Worm (Caenorhabditis elegans) whole organism, late embryonic: ENCODE data around the gene ZC513.14.

Experiments
- F13H6.1 ChIP-seq: sonication (generic microtip); optimal IDR thresholded peaks from 2 replicates; lab custom pipeline; 2016; ENCODE audit warnings: missing genetic modification characterization, missing compliant biosample characterization
- ceh-19 ChIP-seq: fragments of 200-800 bp; sonication (Bioruptor generic); optimal IDR thresholded peaks from 2 replicates; lab custom pipeline; 2018; ENCODE audit warnings: mild to moderate bottlenecking, missing genetic modification characterization, missing compliant biosample characterization
- ceh-31 ChIP-seq: sonication (generic microtip); optimal IDR thresholded peaks from 2 replicates; lab custom pipeline; 2016; ENCODE audit warnings: missing genetic modification characterization, missing compliant biosample characterization
- ceh-9 ChIP-seq: sonication (generic microtip); optimal IDR thresholded peaks from 2 replicates; lab custom pipeline; 2016; ENCODE audit warnings: mild to moderate bottlenecking, missing genetic modification characterization, inconsistent platforms, missing compliant biosample characterization
- dve-1 ChIP-seq: sonication (generic microtip); optimal IDR thresholded peaks from 2 replicates; lab custom pipeline; 2017; ENCODE audit warnings: antibody characterized with exemption, mild to moderate bottlenecking, missing genetic modification characterization, missing compliant biosample characterization
- lin-11 ChIP-seq: fragments of 200-800 bp; sonication (Bioruptor generic); optimal IDR thresholded peaks from 2 replicates; lab custom pipeline; 2018; ENCODE audit warnings: mild to moderate bottlenecking, missing genetic modification characterization, missing compliant biosample characterization
- nhr-11 ChIP-seq: fragments of 150-350 bp; optimal IDR thresholded peaks from 2 replicates; lab custom pipeline; 2014; ENCODE audit warnings: missing biosample characterization, missing genetic modification characterization
- tbx-2 ChIP-seq: sonication (generic microtip); optimal IDR thresholded peaks from 2 replicates; lab custom pipeline; 2016; ENCODE audit warnings: missing genetic modification characterization, missing compliant biosample characterization
- unc-55 ChIP-seq: sonication (generic microtip); optimal IDR thresholded peaks from 2 replicates; lab custom pipeline; 2017; ENCODE audit warnings: missing biosample characterization, missing genetic modification reagents, missing genetic modification characterization

DNA sequence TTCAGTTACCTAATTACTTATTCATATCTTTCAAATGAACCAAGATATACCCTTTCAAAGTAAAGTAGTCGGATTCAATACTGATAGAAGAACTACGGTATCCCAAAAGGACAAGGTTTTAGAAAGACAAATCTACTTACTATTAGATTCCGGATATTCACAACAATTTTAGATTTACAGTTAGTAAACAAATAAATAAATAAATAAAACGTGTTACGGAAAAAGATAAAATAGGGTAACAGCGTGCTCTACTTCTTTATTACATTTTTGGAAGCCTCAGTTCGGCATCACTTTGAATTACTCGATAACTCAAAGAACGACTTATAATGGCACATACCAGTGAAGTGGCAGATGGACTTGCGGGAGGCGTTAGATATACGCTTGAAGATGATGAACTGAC lies 30.8 kb downstream of the ZC513.14 start, which contains the start of gene Y97E10AR.8:
- TF ChIP-seq unc-55 (GFP tag; lab: Kevin White, UChicago) (no peak), F13H6.1 (tag; lab: Kevin White, UChicago) (no peak), dve-1 (tag; lab: Kevin White, UChicago) (no peak), tbx-2 (no peak), nhr-11 (tag; lab: Kevin White, UChicago) (no peak), lin-11 (tag; lab: Kevin White, UChicago) (no peak), ceh-19 (no peak), ceh-9 (no peak), ceh-31 (tag; lab: Kevin White, UChicago) (no peak)
